Fruit fly (Drosophila melanogaster) whole organism: ENCODE measurements around the gene HisRS.

Experiments used
- CG8478 ChIP-seq: fragments of >200 bp; optimal IDR thresholded peaks from 2 replicates; lab custom pipeline; 2018; ENCODE audit warnings: inconsistent platforms
- Dll ChIP-seq: fragments of >200 bp; optimal IDR thresholded peaks from 2 replicates; lab custom pipeline; 2017
- EcR ChIP-seq, 2 experiments: fragments of >200 bp; optimal IDR thresholded peaks; 2 replicates each; lab custom pipeline; 2017; ENCODE audit warnings: missing biosample characterization in 2 of 2, missing genetic modification characterization in 2 of 2, missing genetic modification reagents in 2 of 2
- pan ChIP-seq: fragments of >200 bp; optimal IDR thresholded peaks from 2 replicates; lab custom pipeline; 2017
- psq ChIP-seq: fragments of >200 bp; optimal IDR thresholded peaks from 2 replicates; lab custom pipeline; 2017

DNA sequence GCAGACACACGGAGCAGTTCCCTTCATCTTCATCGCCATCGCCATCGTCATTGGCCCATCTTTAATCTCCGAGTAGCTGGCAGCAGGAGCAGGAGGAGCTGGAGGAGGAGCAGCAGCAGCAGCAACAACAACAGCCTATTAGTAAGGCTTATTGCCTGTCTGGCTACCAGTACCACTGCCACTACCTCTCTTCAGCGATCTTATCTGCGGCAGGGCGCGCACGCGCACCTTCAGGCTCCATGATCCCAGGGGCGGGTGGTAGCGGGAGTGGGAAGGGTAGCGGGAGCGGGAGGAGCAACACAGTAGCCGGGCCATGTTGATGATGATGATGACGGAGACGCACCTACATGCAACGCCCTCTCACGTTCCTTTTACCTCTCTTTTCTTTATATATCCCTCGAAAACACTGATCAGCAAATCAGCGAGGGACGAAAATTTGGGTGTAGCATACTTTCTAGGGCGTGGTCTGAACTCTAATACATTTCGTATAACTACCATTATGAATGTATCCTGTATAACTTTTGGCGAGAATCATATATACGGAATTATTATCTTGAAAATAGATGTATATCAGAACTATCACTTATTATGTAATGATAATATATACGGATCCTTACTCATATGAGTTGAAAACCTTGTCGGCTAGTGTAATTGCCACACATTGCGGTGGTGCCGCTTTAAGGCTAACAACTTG lies 22.0 kb downstream of the HisRS start:
- TF ChIP-seq EcR (GFP tag; optimal IDR thresholded peaks at IDR 0.05; lab: Kevin White, UChicago) (no peak), Dll (lab: Kevin White, UChicago) (no peak), CG8478 (no peak), psq (lab: Kevin White, UChicago) (no peak), pan (lab: Kevin White, UChicago) (no peak)
